Fruit fly (Drosophila melanogaster) whole organism, embryonic: ENCODE measurements around the gene CG34135.

Source experiments
- B-H1 ChIP-seq: fragments of 200-800 bp; sonication (Bioruptor generic); IDR thresholded peaks from 3 replicates; pipeline ENCODE4 v1.3.6; 2022; ENCODE audit warnings: missing biosample characterization, missing genetic modification characterization
- Bdp1 ChIP-seq: fragments of 200-800 bp; sonication (Bioruptor generic); optimal IDR thresholded peaks from 3 replicates; lab custom pipeline; 2016; ENCODE audit warnings: missing biosample characterization, missing genetic modification characterization
- CG10209 ChIP-seq: fragments of 200-800 bp; sonication (Bioruptor generic); optimal IDR thresholded peaks from 3 replicates; lab custom pipeline; 2017; ENCODE audit warnings: missing biosample characterization, mild to moderate bottlenecking, missing genetic modification characterization, missing genetic modification reagents
- CG10431 ChIP-seq: fragments of 200-800 bp; sonication (Bioruptor generic); optimal IDR thresholded peaks from 3 replicates; lab custom pipeline; 2018; ENCODE audit warnings: missing biosample characterization, mild to moderate bottlenecking, missing genetic modification characterization
- CG10565 ChIP-seq: fragments of 200-800 bp; sonication (Bioruptor generic); optimal IDR thresholded peaks from 3 replicates; lab custom pipeline; 2016; ENCODE audit warnings: missing biosample characterization, mild to moderate bottlenecking, missing genetic modification characterization
- CG10654 ChIP-seq: fragments of 200-800 bp; sonication (Bioruptor generic); optimal IDR thresholded peaks from 2 replicates; lab custom pipeline; 2016; ENCODE audit warnings: missing biosample characterization, missing genetic modification characterization
- CG11456 ChIP-seq: fragments of 200-800 bp; sonication (Bioruptor generic); IDR thresholded peaks from 3 replicates; pipeline ENCODE4 v1.3.6; 2022; ENCODE audit warnings: missing biosample characterization, missing genetic modification characterization
- CG11696 ChIP-seq: fragments of 200-800 bp; sonication (Bioruptor generic); IDR thresholded peaks from 2 replicates; pipeline ENCODE4 v1.3.6; 2022; ENCODE audit warnings: missing biosample characterization, missing genetic modification characterization
- CG12071 ChIP-seq: fragments of 200-800 bp; sonication (Bioruptor generic); optimal IDR thresholded peaks from 3 replicates; lab custom pipeline; 2018; ENCODE audit warnings: missing biosample characterization, mild to moderate bottlenecking, missing genetic modification characterization
- CG12391 ChIP-seq: fragments of 200-800 bp; sonication (Bioruptor generic); optimal IDR thresholded peaks from 3 replicates; lab custom pipeline; 2018; ENCODE audit warnings: missing biosample characterization, mild to moderate bottlenecking, missing genetic modification characterization, moderate library complexity
- CG12744 ChIP-seq: fragments of 200-800 bp; sonication (Bioruptor generic); optimal IDR thresholded peaks from 2 replicates; lab custom pipeline; 2016; ENCODE audit warnings: missing biosample characterization, missing genetic modification characterization
- CG13296 ChIP-seq: fragments of 200-800 bp; sonication (Bioruptor generic); optimal IDR thresholded peaks from 3 replicates; lab custom pipeline; 2018; ENCODE audit warnings: missing biosample characterization, mild to moderate bottlenecking, missing genetic modification characterization
- CG13894 ChIP-seq: fragments of 200-800 bp; sonication (Bioruptor generic); optimal IDR thresholded peaks from 3 replicates; lab custom pipeline; 2018; ENCODE audit warnings: missing biosample characterization, mild to moderate bottlenecking, missing genetic modification characterization, moderate library complexity
- CG14860 ChIP-seq: fragments of 200-800 bp; sonication (Bioruptor generic); IDR thresholded peaks from 3 replicates; pipeline ENCODE4 v1.3.6; 2022; ENCODE audit warnings: missing biosample characterization, missing genetic modification characterization; ENCODE audit not compliant: partially characterized antibody
- CG16815 ChIP-seq: fragments of 200-800 bp; sonication (Bioruptor generic); optimal IDR thresholded peaks from 3 replicates; lab custom pipeline; 2017; ENCODE audit warnings: missing biosample characterization, mild to moderate bottlenecking, missing genetic modification characterization
- CG17361 ChIP-seq: fragments of 200-800 bp; sonication (Bioruptor generic); IDR thresholded peaks from 3 replicates; pipeline ENCODE4 v1.3.6; 2022; ENCODE audit warnings: missing biosample characterization, missing genetic modification characterization
- CG17829 ChIP-seq: fragments of 200-800 bp; optimal IDR thresholded peaks from 2 replicates; lab custom pipeline; 2019; ENCODE audit warnings: missing biosample characterization, mild to moderate bottlenecking, missing genetic modification characterization, moderate library complexity
- CG18011 ChIP-seq: fragments of 200-800 bp; sonication (Bioruptor generic); optimal IDR thresholded peaks from 2 replicates; lab custom pipeline; 2017; ENCODE audit warnings: missing biosample characterization, missing genetic modification characterization, mild to moderate bottlenecking, moderate library complexity, missing genotype
- CG2129 ChIP-seq: fragments of 200-800 bp; sonication (Bioruptor generic); IDR thresholded peaks from 2 replicates; pipeline ENCODE4 v1.3.6; 2022; ENCODE audit warnings: missing biosample characterization, missing genetic modification characterization; ENCODE audit not compliant: partially characterized antibody
- CG32532 ChIP-seq: fragments of 200-800 bp; sonication (Bioruptor generic); IDR thresholded peaks from 2 replicates; pipeline ENCODE4 v1.3.6; 2022; ENCODE audit warnings: missing biosample characterization, missing genetic modification characterization
- CG3281 ChIP-seq: fragments of 200-800 bp; sonication (Bioruptor generic); optimal IDR thresholded peaks from 3 replicates; lab custom pipeline; 2017; ENCODE audit warnings: missing biosample characterization, mild to moderate bottlenecking, missing genetic modification characterization
- CG8089 ChIP-seq: fragments of 200-800 bp; sonication (Bioruptor generic); optimal IDR thresholded peaks from 3 replicates; lab custom pipeline; 2016; ENCODE audit warnings: missing biosample characterization, missing genetic modification characterization
- CG8765 ChIP-seq: fragments of 200-800 bp; sonication (Bioruptor generic); IDR thresholded peaks from 2 replicates; pipeline ENCODE4 v1.3.6; 2022; ENCODE audit warnings: missing biosample characterization, missing genetic modification characterization
- CoRest ChIP-seq: fragments of 200-800 bp; sonication (Bioruptor generic); optimal IDR thresholded peaks from 3 replicates; lab custom pipeline; 2018; ENCODE audit warnings: missing biosample characterization, mild to moderate bottlenecking, missing genetic modification characterization, moderate library complexity
- Dfd ChIP-seq, 2 experiments: fragments of >200 bp; optimal IDR thresholded peaks; 2 replicates each; lab custom pipeline; 2017; ENCODE audit warnings: missing biosample characterization in 2 of 2, missing genetic modification characterization in 2 of 2
- Doc2 ChIP-seq: fragments of 200-800 bp; sonication (Bioruptor generic); IDR thresholded peaks from 2 replicates; pipeline ENCODE4 v1.3.6; 2022; ENCODE audit warnings: missing biosample characterization, missing genetic modification characterization
- Drgx ChIP-seq: fragments of 200-800 bp; sonication (Bioruptor generic); IDR thresholded peaks from 2 replicates; pipeline ENCODE4 v1.3.6; 2022; ENCODE audit warnings: missing biosample characterization, missing genetic modification characterization
- Ets65A ChIP-seq: fragments of 200-800 bp; sonication (Bioruptor generic); peaks from one replicate; lab custom pipeline; 2016; ENCODE audit warnings: missing biosample characterization, missing genetic modification characterization
- Fer1 ChIP-seq: fragments of 200-800 bp; sonication (Bioruptor generic); optimal IDR thresholded peaks from 2 replicates; lab custom pipeline; 2017; ENCODE audit warnings: missing biosample characterization, mild to moderate bottlenecking, missing genetic modification characterization
- HLH4C ChIP-seq: fragments of 200-800 bp; sonication (Bioruptor generic); IDR thresholded peaks from 3 replicates; pipeline ENCODE4 v1.3.6; 2022; ENCODE audit warnings: missing biosample characterization, missing genetic modification characterization; ENCODE audit not compliant: partially characterized antibody
- Lhr ChIP-seq: fragments of 200-800 bp; sonication (Bioruptor generic); optimal IDR thresholded peaks from 3 replicates; lab custom pipeline; 2017; ENCODE audit warnings: mild to moderate bottlenecking, missing biosample characterization, missing genetic modification reagents, missing genetic modification characterization
- Mad ChIP-seq: fragments of 200-800 bp; sonication (Bioruptor generic); optimal IDR thresholded peaks from 2 replicates; lab custom pipeline; 2016; ENCODE audit warnings: missing biosample characterization, missing genetic modification characterization
- PHDP ChIP-seq: fragments of 200-800 bp; sonication (Bioruptor generic); optimal IDR thresholded peaks from 3 replicates; lab custom pipeline; 2018; ENCODE audit warnings: missing biosample characterization, mild to moderate bottlenecking, missing genetic modification characterization, moderate library complexity
- Usf ChIP-seq: fragments of 200-800 bp; sonication (Bioruptor generic); optimal IDR thresholded peaks from 2 replicates; lab custom pipeline; 2017; ENCODE audit warnings: missing genotype, missing biosample characterization, missing genetic modification characterization
- Xbp1 ChIP-seq: fragments of 200-800 bp; sonication (Bioruptor generic); optimal IDR thresholded peaks from 3 replicates; lab custom pipeline; 2016; ENCODE audit warnings: missing biosample characterization, mild to moderate bottlenecking, missing genetic modification characterization
- ab ChIP-seq: fragments of 200-800 bp; sonication (Bioruptor generic); optimal IDR thresholded peaks from 2 replicates; lab custom pipeline; 2016; ENCODE audit warnings: missing biosample characterization, missing genetic modification characterization
- aop ChIP-seq: fragments of 200-800 bp; sonication (Bioruptor generic); IDR thresholded peaks from 2 replicates; pipeline ENCODE4 v1.3.6; 2022; ENCODE audit warnings: missing biosample characterization, missing genetic modification characterization
- cg ChIP-seq: fragments of 200-800 bp; sonication (Bioruptor generic); optimal IDR thresholded peaks from 3 replicates; lab custom pipeline; 2019; ENCODE audit warnings: missing biosample characterization, mild to moderate bottlenecking, missing genetic modification characterization, moderate library complexity
- emc ChIP-seq: fragments of 200-800 bp; sonication (Bioruptor generic); optimal IDR thresholded peaks from 2 replicates; lab custom pipeline; 2016; ENCODE audit warnings: missing biosample characterization, missing genetic modification characterization
- grau ChIP-seq: fragments of 200-800 bp; optimal IDR thresholded peaks from 3 replicates; lab custom pipeline; 2019; ENCODE audit warnings: missing biosample characterization, mild to moderate bottlenecking, missing genetic modification characterization, moderate library complexity
- gsb-n ChIP-seq: fragments of 200-800 bp; sonication (Bioruptor generic); optimal IDR thresholded peaks from 3 replicates; lab custom pipeline; 2018; ENCODE audit warnings: missing biosample characterization, mild to moderate bottlenecking, missing genetic modification characterization
- jing ChIP-seq: fragments of 200-800 bp; sonication (Bioruptor generic); optimal IDR thresholded peaks from 2 replicates; lab custom pipeline; 2018; ENCODE audit warnings: missing biosample characterization, mild to moderate bottlenecking, missing genetic modification characterization
- klu ChIP-seq: fragments of 200-800 bp; sonication (Bioruptor generic); IDR thresholded peaks from 2 replicates; pipeline ENCODE4 v1.3.6; 2022; ENCODE audit warnings: missing biosample characterization, missing genetic modification characterization
- lbe ChIP-seq: fragments of 200-800 bp; sonication (Bioruptor generic); optimal IDR thresholded peaks from 2 replicates; lab custom pipeline; 2016; ENCODE audit warnings: missing biosample characterization, mild to moderate bottlenecking, missing genetic modification characterization
- prd ChIP-seq, 3 experiments: fragments of >200 bp in 2 of 3; fragments of 200-800 bp in 1 of 3; sonication (Bioruptor generic) in 1 of 3; optimal IDR thresholded peaks in 2 of 3; IDR thresholded peaks in 1 of 3; 2 replicates in 2 of 3; 3 replicates in 1 of 3; pipeline versions ENCODE4 v1.3.6 to Lab custom; 2017 to 2022; ENCODE audit warnings: missing biosample characterization in 1 of 3, missing genetic modification characterization in 1 of 3
- sens ChIP-seq: fragments of 200-800 bp; sonication (Bioruptor generic); peaks from one replicate; lab custom pipeline; 2016; ENCODE audit warnings: missing biosample characterization, missing genetic modification characterization
- slp2 ChIP-seq: fragments of 200-800 bp; sonication (Bioruptor generic); optimal IDR thresholded peaks from 2 replicates; lab custom pipeline; 2016; ENCODE audit warnings: missing biosample characterization, missing genetic modification characterization
- vnd ChIP-seq: fragments of 200-800 bp; sonication (Bioruptor generic); IDR thresholded peaks from 3 replicates; pipeline ENCODE4 v1.3.6; 2022; ENCODE audit warnings: missing biosample characterization, missing genetic modification characterization; ENCODE audit not compliant: partially characterized antibody
- z ChIP-seq: fragments of 200-800 bp; sonication (Bioruptor generic); IDR thresholded peaks from 3 replicates; pipeline ENCODE4 v1.3.6; 2022; ENCODE audit warnings: missing biosample characterization, missing genetic modification characterization
- zen ChIP-seq: fragments of 200-800 bp; sonication (Bioruptor generic); optimal IDR thresholded peaks from 3 replicates; lab custom pipeline; 2018; ENCODE audit warnings: missing biosample characterization, mild to moderate bottlenecking, missing genetic modification characterization, moderate library complexity

Gene CG34135

dm6 chr3R:8812342-8812966, 44.5 kb upstream of the CG34135 start (continued):
- TF ChIP-seq Drgx (GFP tag; lab: Robert Waterston, UW) (peak; percentile 94), CG3281 (no peak), CG8089 (GFP tag; lab: Kevin White, UChicago) (peak; percentile 36), Bdp1 (GFP tag; lab: Kevin White, UChicago) (peak; percentile 51), slp2 (peak; percentile 17), aop (no peak), Usf (GFP tag; lab: Kevin White, UChicago) (no peak), prd (optimal IDR thresholded peaks at IDR 0.05; lab: Kevin White, UChicago) (no peak), prd (GFP tag; IDR thresholded peaks at IDR 0.05; lab: Robert Waterston, UW) (peak; percentile 75), B-H1 (peak; percentile 48; the same call in 2 of the 3 replicates), cg (peak; percentile 43), CG32532 (GFP tag; lab: Robert Waterston, UW) (peak; percentile 67), lbe (GFP tag; lab: Kevin White, UChicago) (peak; percentile 4), CG13894 (tag; lab: Kevin White, UChicago) (peak; percentile 88), sens (GFP tag; lab: Kevin White, UChicago) (peak; percentile 92), grau (tag; lab: Kevin White, UChicago) (peak; percentile 37), CG10209 (GFP tag; lab: Kevin White, UChicago) (no peak), CG10431 (no peak), CG18011 (peak; percentile 16), jing (peak; percentile 27), Xbp1 (GFP tag; lab: Kevin White, UChicago) (peak; percentile 58), emc (GFP tag; lab: Kevin White, UChicago) (no peak), CG8765 (GFP tag; lab: Robert Waterston, UW) (no peak), Doc2 (no peak), CoRest (tag; lab: Kevin White, UChicago) (peak; percentile 21), klu (GFP tag; lab: Robert Waterston, UW) (0 out of 2 replicates have a peak, but pooled peaks have one; percentile 27), gsb-n (tag; lab: Kevin White, UChicago) (peak; percentile 31), CG11456 (GFP tag; lab: Robert Waterston, UW) (no peak), Lhr (GFP tag; lab: Kevin White, UChicago) (no peak), z (GFP tag; lab: Robert Waterston, UW) (no peak), CG12391 (tag; lab: Kevin White, UChicago) (peak; percentile 26), Mad (GFP tag; lab: Kevin White, UChicago) (no peak), zen (tag; lab: Kevin White, UChicago) (no peak), ab (GFP tag; lab: Kevin White, UChicago) (no peak), CG16815 (no peak), vnd (GFP tag; lab: Robert Waterston, UW) (no peak), CG12744 (GFP tag; lab: Kevin White, UChicago) (no peak), CG11696 (GFP tag; lab: Robert Waterston, UW) (0 out of 2 replicates have a peak, but pooled peaks have one; percentile 12), CG2129 (GFP tag; lab: Robert Waterston, UW) (no peak), Fer1 (GFP tag; lab: Kevin White, UChicago) (no peak), CG17829 (tag; lab: Kevin White, UChicago) (peak; percentile 11), CG10654 (GFP tag; lab: Kevin White, UChicago) (no peak), CG12071 (GFP tag; lab: Kevin White, UChicago) (no peak), HLH4C (GFP tag; lab: Robert Waterston, UW) (no peak), CG13296 (GFP tag; lab: Kevin White, UChicago) (peak; percentile 40), CG14860 (GFP tag; lab: Robert Waterston, UW) (no peak), CG10565 (no peak), PHDP (tag; lab: Kevin White, UChicago) (no peak), Ets65A (GFP tag; lab: Kevin White, UChicago) (no peak), Dfd (GFP tag; optimal IDR thresholded peaks at IDR 0.05; lab: Kevin White, UChicago) (no peak), CG17361 (GFP tag; lab: Robert Waterston, UW) (no peak)
